Worm (Caenorhabditis elegans): ENCODE measurements around the gene C03G6.6.

The C03G6.6 gene

DNA sequence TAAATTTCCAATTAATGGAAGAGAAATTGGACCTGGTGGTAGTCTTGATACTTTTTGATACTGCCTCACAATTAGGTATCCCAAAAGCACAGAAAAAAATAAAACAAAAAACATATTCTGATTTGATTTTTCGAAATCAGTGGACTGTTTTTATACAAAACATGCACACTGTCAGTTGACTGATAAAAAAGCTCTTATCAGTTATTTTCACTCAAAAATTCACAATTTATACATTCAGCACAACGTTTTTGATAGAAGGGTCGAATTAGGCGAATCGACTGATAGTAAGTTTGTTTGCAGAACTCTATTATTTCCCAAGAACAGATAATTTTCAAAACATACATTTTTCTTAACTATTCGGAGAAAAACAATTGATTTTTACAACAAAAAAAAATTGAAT lies 6.8 kb downstream of the C03G6.6 start, which contains the start of gene cyp-35A2:
Gene cyp-35A2, minus strand, starts transcription at position 124 of the 400 bp plus-strand sequence.
- TF ChIP-seq pros-1 (tag; optimal IDR thresholded peaks at IDR 0.05) (no peak), ttx-3 (tag; optimal IDR thresholded peaks at IDR 0.05) (no peak), ets-4 (tag; optimal IDR thresholded peaks at IDR 0.05) (no peak), elt-4 (tag; optimal IDR thresholded peaks at IDR 0.05) (no peak), C38D4.7 (GFP tag; optimal IDR thresholded peaks at IDR 0.05) (no peak), elt-2 (tag; optimal IDR thresholded peaks at IDR 0.05) (peak; percentile 64), ceh-24 (tag; optimal IDR thresholded peaks at IDR 0.05) (no peak), pha-2 (tag; optimal IDR thresholded peaks at IDR 0.05) (no peak)

ce11 chrV:7364951-7365350 lies 7.7 kb downstream of the C03G6.6 start, which contains the start of gene exc-13:
exc-13 (plus strand) TSS chrV:7365251.
- TF ChIP-seq ceh-6 (GFP tag; optimal IDR thresholded peaks at IDR 0.05) = no peak
- no peak for TF ChIP-seq ttx-3 (tag; optimal IDR thresholded peaks at IDR 0.05)
- TF ChIP-seq ceh-2 (tag; optimal IDR thresholded peaks at IDR 0.05) = no peak
- no peak for TF ChIP-seq unc-86 (tag; optimal IDR thresholded peaks at IDR 0.05)
- no peak for TF ChIP-seq sox-4 (tag; optimal IDR thresholded peaks at IDR 0.05)
- no peak for TF ChIP-seq fax-1 (tag; optimal IDR thresholded peaks at IDR 0.05)
- no peak for TF ChIP-seq ahr-1 (tag; optimal IDR thresholded peaks at IDR 0.05)
- TF ChIP-seq K09A11.1 (tag; optimal IDR thresholded peaks at IDR 0.05; ENCODE audit: insufficient read depth) = no peak
- TF ChIP-seq hlh-6 (tag; optimal IDR thresholded peaks at IDR 0.05) = no peak
- no peak for TF ChIP-seq T23F11.4 (GFP tag; optimal IDR thresholded peaks at IDR 0.05)
- TF ChIP-seq ceh-24 (tag; optimal IDR thresholded peaks at IDR 0.05) = no peak
- TF ChIP-seq madf-2 (tag; optimal IDR thresholded peaks at IDR 0.05) = no peak
- no peak for TF ChIP-seq ceh-18 (tag; optimal IDR thresholded peaks at IDR 0.05)
- no peak for TF ChIP-seq hlh-8 (tag; optimal IDR thresholded peaks at IDR 0.05)
- no peak for TF ChIP-seq unc-3 (GFP tag; conservative IDR thresholded peaks at IDR 0.05)
- no peak for TF ChIP-seq unc-3 (tag; optimal IDR thresholded peaks at IDR 0.05)
- no peak for TF ChIP-seq Y22D7AL.16 (tag; optimal IDR thresholded peaks at IDR 0.05)
- no peak for TF ChIP-seq rnt-1 (tag; optimal IDR thresholded peaks at IDR 0.05)
- no peak for TF ChIP-seq pax-1 (tag; optimal IDR thresholded peaks at IDR 0.05)

ce11 chrV:7369578-7369977 lies 12.3 kb downstream of the C03G6.6 start, which contains the start of gene srj-14:
srj-14 (plus strand) TSS chrV:7369708.
- TF ChIP-seq zip-5 (tag; optimal IDR thresholded peaks at IDR 0.05) (no peak), hlh-13 (GFP tag; optimal IDR thresholded peaks at IDR 0.05) (no peak), fkh-6 (tag; optimal IDR thresholded peaks at IDR 0.05) (no peak), hlh-8 (tag; optimal IDR thresholded peaks at IDR 0.05) (no peak), gmeb-2 (tag; optimal IDR thresholded peaks at IDR 0.05) (no peak), unc-86 (tag; optimal IDR thresholded peaks at IDR 0.05) (no peak), rnt-1 (tag; optimal IDR thresholded peaks at IDR 0.05) (no peak)

DNA sequence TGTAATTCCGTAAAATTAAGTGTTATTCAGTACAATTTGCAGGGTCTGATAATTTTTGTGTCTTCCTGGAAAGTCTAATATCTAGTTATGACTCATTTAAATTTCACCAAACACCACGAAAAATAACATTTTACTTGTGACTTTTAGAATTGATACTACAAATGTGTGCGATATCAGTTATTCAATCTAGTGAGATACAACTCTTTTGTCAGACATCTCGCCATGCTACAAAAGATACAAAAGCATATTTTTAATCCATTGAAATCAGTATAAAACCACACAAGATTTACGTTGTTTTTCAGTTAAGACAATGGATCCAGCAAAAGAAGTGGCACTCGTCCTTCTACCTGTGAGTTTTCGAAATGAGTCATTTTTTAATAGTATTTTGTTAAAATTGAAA lies 16.9 kb downstream of the C03G6.6 start, which contains the start of gene srx-56:
Gene srx-56, plus strand, starts transcription at position 301 of the 400 bp plus-strand sequence.
- TF ChIP-seq dmd-4 (tag; optimal IDR thresholded peaks at IDR 0.05; ENCODE audit: borderline replicate concordance) (no peak), ceh-14 (tag; optimal IDR thresholded peaks at IDR 0.05) (no peak), lin-11 (tag; optimal IDR thresholded peaks at IDR 0.05) (no peak), hlh-6 (tag; optimal IDR thresholded peaks at IDR 0.05) (no peak), ama-1 (optimal IDR thresholded peaks at IDR 0.05) (no peak), sox-4 (tag; optimal IDR thresholded peaks at IDR 0.05) (no peak), sox-2 (GFP tag; IDR thresholded peaks at IDR 0.05) (no peak), madf-2 (tag; optimal IDR thresholded peaks at IDR 0.05) (no peak), eyg-1 (tag; optimal IDR thresholded peaks at IDR 0.05) (no peak), elt-4 (tag; optimal IDR thresholded peaks at IDR 0.05) (no peak), pax-1 (tag; optimal IDR thresholded peaks at IDR 0.05) (no peak), ets-4 (tag; optimal IDR thresholded peaks at IDR 0.05) (no peak), dve-1 (tag; optimal IDR thresholded peaks at IDR 0.05) (no peak), ceh-30 (tag; optimal IDR thresholded peaks at IDR 0.05) (no peak), ceh-31 (tag; optimal IDR thresholded peaks at IDR 0.05) (no peak), npax-4 (tag; optimal IDR thresholded peaks at IDR 0.05) (no peak), nhr-232 (tag; optimal IDR thresholded peaks at IDR 0.05) (no peak), T23F11.4 (GFP tag; optimal IDR thresholded peaks at IDR 0.05) (no peak)

Data from whole organism, late embryonic.